Fruit fly (Drosophila melanogaster) S2 (cell line): ENCODE data around the gene btd.

Experiments
- CG8478 ChIP-seq: fragments of >200 bp; optimal IDR thresholded peaks from 2 replicates; lab custom pipeline; 2018
- CTCF ChIP-seq, 2 experiments: fragments of >200 bp; optimal IDR thresholded peaks; 2 replicates each; lab custom pipeline; 2018

DNA sequence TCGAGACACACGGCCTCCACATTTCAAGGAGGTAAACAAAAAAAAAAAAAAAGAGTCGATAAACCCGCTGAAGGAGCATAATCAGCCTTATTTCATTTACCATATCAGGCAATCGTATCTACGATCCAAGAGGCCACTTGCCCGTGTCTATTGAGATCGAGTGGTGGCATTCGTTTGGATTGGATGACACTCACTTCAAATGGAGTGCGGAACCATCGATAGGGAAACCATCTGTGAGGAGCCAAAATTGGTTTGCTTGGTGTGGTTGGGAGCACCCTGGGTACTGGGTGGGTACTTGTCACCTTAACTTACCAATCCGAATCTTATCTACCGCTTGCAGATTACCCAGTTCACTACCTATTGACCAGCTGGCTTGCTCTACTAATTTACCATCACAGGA, 30.3 kb upstream of the btd start:
- TF ChIP-seq CG8478 (lab: Kevin White, UChicago) (no peak), CTCF (optimal IDR thresholded peaks at IDR 0.05; lab: Kevin White, UChicago) (no peak)
